Worm (Caenorhabditis elegans) whole organism, mixed stage, embryonic: ENCODE measurements around the gene scav-4.

Source experiments
- M03D4.4 ChIP-seq: sonication (generic microtip); optimal IDR thresholded peaks from 2 replicates; lab custom pipeline; 2017; ENCODE audit warnings: mild to moderate bottlenecking, missing genetic modification characterization, missing compliant biosample characterization
- ceh-83 ChIP-seq: fragments of 200-800 bp; sonication (Bioruptor generic); optimal IDR thresholded peaks from 2 replicates; lab custom pipeline; 2018; ENCODE audit warnings: mild to moderate bottlenecking, missing genetic modification characterization, missing compliant biosample characterization
- elt-1 ChIP-seq: sonication (generic microtip); optimal IDR thresholded peaks from 2 replicates; lab custom pipeline; 2017; ENCODE audit warnings: missing genetic modification characterization, mild to moderate bottlenecking, missing compliant biosample characterization, antibody characterized with exemption, moderate library complexity, borderline replicate concordance; ENCODE audit not compliant: insufficient read depth
- elt-3 ChIP-seq: fragments of 150-350 bp; optimal IDR thresholded peaks from 2 replicates; lab custom pipeline; 2014; ENCODE audit warnings: missing biosample characterization, missing genetic modification characterization
- hlh-1 ChIP-seq: fragments of 150-350 bp; optimal IDR thresholded peaks from 2 replicates; lab custom pipeline; 2014; ENCODE audit warnings: missing biosample characterization, missing genetic modification reagents, missing genetic modification characterization
- lin-13 ChIP-seq: fragments of 150-350 bp; optimal IDR thresholded peaks from 2 replicates; lab custom pipeline; 2014; ENCODE audit warnings: missing biosample characterization, missing genetic modification characterization
- lin-32 ChIP-seq: fragments of 200-800 bp; sonication (Bioruptor generic); optimal IDR thresholded peaks from 2 replicates; lab custom pipeline; 2018; ENCODE audit warnings: mild to moderate bottlenecking, missing genetic modification characterization, missing compliant biosample characterization
- nhr-12 ChIP-seq: fragments of 150-350 bp; optimal IDR thresholded peaks from 2 replicates; lab custom pipeline; 2014; ENCODE audit warnings: missing biosample characterization, missing genetic modification characterization
- nhr-237 ChIP-seq: fragments of 150-350 bp; optimal IDR thresholded peaks from 2 replicates; lab custom pipeline; 2014; ENCODE audit warnings: missing biosample characterization, missing genetic modification characterization
- nhr-76 ChIP-seq: sonication (generic microtip); optimal IDR thresholded peaks from 2 replicates; lab custom pipeline; 2017; ENCODE audit warnings: missing biosample characterization, missing genetic modification characterization
- snpc-4 ChIP-seq: fragments of 150-350 bp; optimal IDR thresholded peaks from 2 replicates; lab custom pipeline; 2014; ENCODE audit warnings: missing biosample characterization, missing genetic modification characterization
- unc-62 ChIP-seq: fragments of 150-350 bp; optimal IDR thresholded peaks from 2 replicates; lab custom pipeline; 2014; ENCODE audit warnings: missing biosample characterization, missing genetic modification reagents, missing genetic modification characterization
- zip-8 ChIP-seq: fragments of 150-350 bp; optimal IDR thresholded peaks from 2 replicates; lab custom pipeline; 2014; ENCODE audit warnings: missing biosample characterization, missing genetic modification characterization
- ztf-11 ChIP-seq: fragments of 150-350 bp; optimal IDR thresholded peaks from 2 replicates; lab custom pipeline; 2014; ENCODE audit warnings: missing biosample characterization, missing genetic modification characterization

ce11 chrX:12977451-12977850 is 4.1 kb upstream of the scav-4 start, which contains the start of gene F11C1.9:
- TF ChIP-seq elt-3 (tag; lab: Kevin White, UChicago), result no peak
- no peak for TF ChIP-seq snpc-4 (tag; lab: Kevin White, UChicago)
- no peak for TF ChIP-seq hlh-1 (tag; lab: Kevin White, UChicago)
- TF ChIP-seq nhr-12 (tag; lab: Kevin White, UChicago), result no peak
- no peak for TF ChIP-seq lin-13 (tag; lab: Kevin White, UChicago)
- no peak for TF ChIP-seq nhr-237
- no peak for TF ChIP-seq zip-8 (tag; lab: Kevin White, UChicago)
- TF ChIP-seq elt-1 (tag; lab: Kevin White, UChicago), result no peak
- no peak for TF ChIP-seq lin-32 (GFP tag; lab: Kevin White, UChicago)
- no peak for TF ChIP-seq M03D4.4
- no peak for TF ChIP-seq ceh-83 (GFP tag; lab: Kevin White, UChicago)
- no peak for TF ChIP-seq unc-62 (GFP tag; lab: Kevin White, UChicago)
- no peak for TF ChIP-seq ztf-11 (tag; lab: Kevin White, UChicago)
- TF ChIP-seq nhr-76 (tag; lab: Kevin White, UChicago), result no peak
